Worm (Caenorhabditis elegans): ENCODE measurements around the gene pik-1.
"Not testable (repeated sequence)": the region's sequence is repeated elsewhere in the genome, so short reads cannot be mapped to it uniquely, and the experiment has no call there.

pik-1 gene

DNA sequence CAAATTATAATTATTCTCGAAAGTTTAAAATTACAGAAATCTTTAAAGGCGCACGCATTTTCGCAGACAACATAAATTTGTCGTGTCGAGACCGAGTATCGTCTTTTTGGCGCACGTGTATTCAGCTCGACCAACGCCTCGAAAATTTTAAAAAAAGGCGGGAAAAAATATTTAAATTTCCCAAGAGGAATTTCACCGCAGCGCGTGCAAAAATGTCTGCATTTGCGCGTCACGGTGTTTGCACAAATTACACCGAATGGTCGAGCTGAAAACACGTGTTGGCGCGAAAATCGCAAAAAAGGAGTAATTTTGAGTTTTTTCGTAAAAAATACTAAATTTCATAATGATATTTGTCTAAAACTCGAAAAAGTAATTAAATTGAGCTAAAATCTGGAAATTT is 34.9 kb downstream of the pik-1 start:
- TF ChIP-seq him-1 (tag; optimal IDR thresholded peaks at IDR 0.05) (no peak), dao-5 (tag; optimal IDR thresholded peaks at IDR 0.05) (no peak), W03F9.2 (tag; optimal IDR thresholded peaks at IDR 0.05) (no peak)

DNA sequence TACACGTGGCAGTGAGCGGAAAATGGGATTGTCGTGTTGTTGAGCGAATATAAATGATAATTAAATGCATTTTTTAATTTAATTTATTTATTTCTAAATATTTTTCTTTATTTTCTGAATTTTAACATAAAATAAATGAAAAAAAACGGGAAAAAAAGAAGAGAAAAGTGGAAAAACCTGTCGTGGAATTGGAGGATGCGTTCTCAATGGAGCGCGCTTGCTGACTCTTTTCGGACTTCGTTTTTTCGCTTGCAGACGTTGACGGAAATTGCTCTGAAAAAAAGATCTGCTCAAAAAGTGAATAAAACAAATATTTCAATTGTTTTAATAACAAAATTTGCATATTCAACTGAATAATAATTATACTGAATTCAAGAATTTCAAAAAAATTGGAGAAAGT is 37.7 kb downstream of the pik-1 start:
- TF ChIP-seq dao-5 (tag; optimal IDR thresholded peaks at IDR 0.05) (no peak), W03F9.2 (tag; optimal IDR thresholded peaks at IDR 0.05) (no peak), him-1 (tag; optimal IDR thresholded peaks at IDR 0.05) (no peak)

DNA sequence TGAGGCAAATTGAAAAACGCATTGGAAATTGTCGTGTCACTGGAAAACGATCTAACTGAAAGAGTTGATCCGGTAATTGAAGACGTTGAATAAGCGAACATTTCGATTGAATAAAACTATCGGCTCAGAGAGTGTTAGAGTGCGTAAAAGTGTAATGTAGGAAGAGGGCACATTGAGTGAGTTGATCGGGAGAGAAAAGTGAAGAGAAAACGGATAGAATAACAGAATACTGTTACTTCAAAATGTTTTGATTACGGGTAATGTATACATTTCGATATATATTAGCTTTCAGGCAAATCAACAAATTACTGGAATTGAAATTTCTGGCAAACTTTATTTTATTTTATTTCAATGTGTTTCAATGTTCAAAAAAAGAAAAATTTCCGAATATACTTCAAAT is 38.9 kb downstream of the pik-1 start, which contains the start of gene uso-1:
Gene uso-1 (minus strand): TSS at position 101 of the 400 bp plus-strand sequence.
- no peak for TF ChIP-seq dao-5 (tag; optimal IDR thresholded peaks at IDR 0.05)
- TF ChIP-seq W03F9.2 (tag; optimal IDR thresholded peaks at IDR 0.05), result no peak
- no peak for TF ChIP-seq him-1 (tag; optimal IDR thresholded peaks at IDR 0.05)

DNA sequence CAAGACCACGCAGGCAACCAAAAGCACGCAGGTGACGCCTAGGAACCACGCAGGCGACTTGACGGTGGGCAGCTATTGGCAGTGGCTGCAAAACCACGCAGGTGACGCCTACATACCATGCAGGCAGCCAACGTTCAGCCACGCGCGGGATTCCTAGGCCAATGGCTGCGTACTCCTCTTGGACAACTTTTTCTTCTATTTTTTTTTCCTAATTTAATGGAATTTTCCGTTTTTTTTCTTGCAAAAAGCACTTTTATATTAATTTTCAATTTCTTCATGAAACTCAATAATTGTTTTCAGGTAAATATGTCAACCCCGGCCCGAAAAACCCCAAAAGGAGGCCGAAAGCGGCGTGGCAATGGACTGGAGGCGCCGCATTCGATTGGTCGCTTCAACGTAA is 39.4 kb downstream of the pik-1 start, which contains the start of gene Y38H8A.7:
Gene Y38H8A.7 (plus strand): TSS at position 301 of the 400 bp plus-strand sequence.
- not testable (repeated sequence) for TF ChIP-seq him-1, dao-5, W03F9.2 (tag; optimal IDR thresholded peaks at IDR 0.05)

DNA sequence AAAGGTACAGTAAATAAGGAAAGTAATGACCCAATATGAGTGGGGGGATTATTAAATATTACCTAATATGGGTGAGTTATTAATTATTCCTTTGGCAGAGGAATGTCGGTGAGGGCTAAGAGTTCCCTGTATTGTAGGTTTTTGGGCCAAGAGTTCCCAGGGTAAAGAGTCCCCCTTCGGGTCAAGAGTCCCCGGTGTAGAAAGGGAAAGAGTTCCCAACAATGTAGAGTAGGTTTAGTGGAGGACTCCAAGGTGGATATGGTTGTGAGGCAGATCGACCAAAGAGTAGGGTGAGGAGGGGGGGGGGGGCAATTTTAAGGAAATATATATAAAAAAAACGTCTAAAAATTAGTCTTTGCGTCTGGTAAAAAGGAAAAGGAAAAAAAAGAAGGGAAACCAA is 41.1 kb downstream of the pik-1 start:
- TF ChIP-seq dao-5 (tag; optimal IDR thresholded peaks at IDR 0.05) (no peak), W03F9.2 (tag; optimal IDR thresholded peaks at IDR 0.05) (no peak), him-1 (tag; optimal IDR thresholded peaks at IDR 0.05) (no peak)

DNA sequence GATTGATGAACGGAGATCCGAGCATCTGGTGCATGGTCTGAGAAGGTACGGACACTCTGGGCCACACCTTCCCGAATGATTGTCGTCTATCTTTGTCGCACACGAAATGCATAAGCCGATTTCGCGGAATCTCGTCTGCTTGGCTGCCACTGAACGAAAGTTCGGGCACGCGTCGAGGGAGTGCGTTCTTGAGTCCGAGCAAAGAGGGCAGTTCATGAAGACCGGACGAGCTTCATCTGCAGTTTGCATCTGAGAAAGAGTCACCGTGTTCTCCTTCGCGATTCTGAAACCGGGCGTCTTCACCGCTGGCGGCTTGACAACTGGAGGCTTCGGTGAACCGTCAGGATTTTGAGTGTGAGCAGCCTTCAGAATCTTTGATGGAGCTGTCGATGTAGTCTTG is 42.4 kb downstream of the pik-1 start:
- TF ChIP-seq W03F9.2 (tag; optimal IDR thresholded peaks at IDR 0.05) (no peak), dao-5 (tag; optimal IDR thresholded peaks at IDR 0.05) (no peak), him-1 (tag; optimal IDR thresholded peaks at IDR 0.05) (no peak)

DNA sequence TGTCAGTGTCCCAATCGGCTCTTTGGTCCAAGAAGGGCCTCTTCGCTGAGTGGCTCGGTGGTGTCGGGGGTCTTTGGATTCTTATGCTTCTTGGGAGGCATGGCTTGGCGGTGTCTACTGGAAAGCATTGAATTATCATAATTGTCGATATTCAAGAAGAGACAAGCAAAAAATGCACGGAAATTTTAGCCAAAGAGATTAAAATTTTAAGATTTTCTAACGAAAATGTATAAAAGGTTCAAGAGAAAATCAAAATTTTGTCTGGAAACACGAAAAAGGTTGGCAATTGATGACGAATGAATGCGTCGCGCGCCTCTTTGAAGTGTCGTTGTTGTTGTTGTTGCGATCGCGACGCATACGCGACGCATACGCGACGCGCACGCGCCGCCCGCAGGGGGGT is 45.0 kb downstream of the pik-1 start, which contains the start of gene Y38H8A.12:
Gene Y38H8A.12 (minus strand): TSS at position 101 of the 400 bp plus-strand sequence.
- no peak for TF ChIP-seq him-1 (tag; optimal IDR thresholded peaks at IDR 0.05)
- no peak for TF ChIP-seq W03F9.2 (tag; optimal IDR thresholded peaks at IDR 0.05)
- TF ChIP-seq dao-5 (tag; optimal IDR thresholded peaks at IDR 0.05), result no peak

DNA sequence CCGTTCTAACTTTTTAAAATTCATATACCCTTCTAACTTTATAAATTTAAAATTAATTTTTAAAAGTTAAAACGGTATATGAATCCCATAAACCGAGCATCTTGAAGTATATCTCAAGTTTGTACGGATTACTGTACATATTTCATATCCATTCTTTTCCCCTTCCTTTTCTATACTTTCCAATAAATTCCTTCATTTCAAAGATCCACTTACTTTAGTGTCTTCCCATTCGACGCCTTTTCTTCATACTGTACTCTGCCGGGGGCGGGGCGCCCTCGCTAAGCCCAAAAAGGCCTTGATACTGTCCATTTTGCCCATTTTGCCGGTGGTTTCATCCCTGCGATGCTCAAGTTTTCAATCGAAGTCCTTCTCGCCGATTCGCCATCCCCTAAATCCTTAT is 50.0 kb downstream of the pik-1 start, which contains the start of gene fezf-1:
Gene fezf-1 (plus strand): TSS at position 301 of the 400 bp plus-strand sequence.
- TF ChIP-seq W03F9.2 (tag; optimal IDR thresholded peaks at IDR 0.05) (no peak), him-1 (tag; optimal IDR thresholded peaks at IDR 0.05) (no peak), dao-5 (tag; optimal IDR thresholded peaks at IDR 0.05) (no peak)

All from whole organism, L4/young adult.